Fruit fly (Drosophila melanogaster) whole organism, embryonic: ENCODE data around the gene snz.

ENCODE experiments used
- Aef1 ChIP-seq: fragments of 200-800 bp; sonication (Bioruptor generic); IDR thresholded peaks from 3 replicates; pipeline ENCODE4 v1.3.6; 2022; ENCODE audit warnings: missing biosample characterization, missing genetic modification characterization
- B-H2 ChIP-seq: fragments of 200-800 bp; sonication (Bioruptor generic); optimal IDR thresholded peaks from 2 replicates; lab custom pipeline; 2018; ENCODE audit warnings: missing biosample characterization, mild to moderate bottlenecking, missing genetic modification characterization
- CG11504 ChIP-seq: fragments of 200-800 bp; sonication (Bioruptor generic); optimal IDR thresholded peaks from 3 replicates; lab custom pipeline; 2019; ENCODE audit warnings: missing biosample characterization, mild to moderate bottlenecking, missing genetic modification characterization, moderate library complexity
- CG12071 ChIP-seq: fragments of 200-800 bp; sonication (Bioruptor generic); optimal IDR thresholded peaks from 3 replicates; lab custom pipeline; 2018; ENCODE audit warnings: missing biosample characterization, mild to moderate bottlenecking, missing genetic modification characterization
- CG12155 ChIP-seq: fragments of 200-800 bp; sonication (Bioruptor generic); optimal IDR thresholded peaks from 3 replicates; lab custom pipeline; 2016; ENCODE audit warnings: missing biosample characterization, missing genetic modification characterization
- CG15073 ChIP-seq: fragments of 200-800 bp; sonication (Bioruptor generic); optimal IDR thresholded peaks from 2 replicates; lab custom pipeline; 2016; ENCODE audit warnings: missing biosample characterization, missing genetic modification characterization
- CG15479 ChIP-seq: fragments of 200-800 bp; sonication (Bioruptor generic); optimal IDR thresholded peaks from 3 replicates; lab custom pipeline; 2019; ENCODE audit warnings: missing biosample characterization, mild to moderate bottlenecking, missing genetic modification characterization, moderate library complexity
- CG1832 ChIP-seq: fragments of 200-800 bp; sonication (Bioruptor generic); optimal IDR thresholded peaks from 2 replicates; lab custom pipeline; 2017; ENCODE audit warnings: missing biosample characterization, mild to moderate bottlenecking, missing genetic modification characterization, inconsistent platforms
- CG2199 ChIP-seq: fragments of 200-800 bp; sonication (Bioruptor generic); IDR thresholded peaks from 3 replicates; pipeline ENCODE4 v1.3.6; 2022; ENCODE audit warnings: missing biosample characterization, missing genetic modification characterization
- CG4360 ChIP-seq: fragments of 200-800 bp; sonication (Bioruptor generic); IDR thresholded peaks from 2 replicates; pipeline ENCODE4 v1.3.6; 2022; ENCODE audit warnings: missing biosample characterization, missing genetic modification characterization
- CG4730 ChIP-seq: fragments of 200-800 bp; sonication (Bioruptor generic); IDR thresholded peaks from 2 replicates; pipeline ENCODE4 v1.3.6; 2022; ENCODE audit warnings: missing biosample characterization, missing genetic modification characterization
- CG4820 ChIP-seq: fragments of 200-800 bp; sonication (Bioruptor generic); optimal IDR thresholded peaks from 3 replicates; lab custom pipeline; 2016; ENCODE audit warnings: missing biosample characterization, missing genetic modification characterization
- CG8281 ChIP-seq: fragments of 200-800 bp; sonication (Bioruptor generic); optimal IDR thresholded peaks from 2 replicates; lab custom pipeline; 2018; ENCODE audit warnings: missing biosample characterization, mild to moderate bottlenecking, missing genetic modification characterization, moderate library complexity
- Dad ChIP-seq: fragments of 200-800 bp; sonication (Bioruptor generic); optimal IDR thresholded peaks from 3 replicates; lab custom pipeline; 2016; ENCODE audit warnings: missing biosample characterization, missing genetic modification characterization
- HHEX ChIP-seq: fragments of 200-800 bp; sonication (Bioruptor generic); optimal IDR thresholded peaks from 3 replicates; lab custom pipeline; 2017; ENCODE audit warnings: missing biosample characterization, mild to moderate bottlenecking, missing genetic modification characterization, missing genetic modification reagents
- Jarid2 ChIP-seq: fragments of 200-800 bp; sonication (Bioruptor generic); optimal IDR thresholded peaks from 3 replicates; lab custom pipeline; 2017; ENCODE audit warnings: mild to moderate bottlenecking, missing biosample characterization, missing genetic modification reagents, missing genetic modification characterization
- NK7.1 ChIP-seq: fragments of 200-800 bp; sonication (Bioruptor generic); optimal IDR thresholded peaks from 3 replicates; lab custom pipeline; 2016; ENCODE audit warnings: missing biosample characterization, missing genetic modification characterization
- Pdp1 ChIP-seq, 2 experiments: fragments of 200-800 bp; sonication (Bioruptor generic); optimal IDR thresholded peaks; 3 replicates each; lab custom pipeline; 2016; ENCODE audit warnings: missing biosample characterization in 2 of 2, missing genetic modification characterization in 2 of 2, mild to moderate bottlenecking in 1 of 2, moderate library complexity in 1 of 2
- Scr ChIP-seq: fragments of 200-800 bp; sonication (Bioruptor generic); IDR thresholded peaks from 2 replicates; pipeline ENCODE4 v1.3.6; 2022; ENCODE audit warnings: missing biosample characterization, missing genetic modification characterization; ENCODE audit not compliant: partially characterized antibody
- Trl ChIP-seq, 3 experiments: fragments of >200 bp in 2 of 3; fragments of 200-800 bp in 1 of 3; sonication (Bioruptor generic) in 1 of 3; optimal IDR thresholded peaks; 2 replicates in 1 of 3; 3 replicates in 2 of 3; lab custom pipeline; 2016 to 2017; ENCODE audit warnings: missing biosample characterization in 1 of 3, missing genetic modification characterization in 1 of 3
- ac ChIP-seq: fragments of 200-800 bp; sonication (Bioruptor generic); optimal IDR thresholded peaks from 3 replicates; lab custom pipeline; 2017; ENCODE audit warnings: missing biosample characterization, mild to moderate bottlenecking, missing genetic modification characterization
- amos ChIP-seq: fragments of 200-800 bp; sonication (Bioruptor generic); IDR thresholded peaks from 2 replicates; pipeline ENCODE4 v1.3.6; 2022; ENCODE audit warnings: missing biosample characterization, missing genetic modification characterization; ENCODE audit not compliant: partially characterized antibody
- chinmo ChIP-seq: fragments of 200-800 bp; sonication (Bioruptor generic); IDR thresholded peaks from 4 replicates; pipeline ENCODE4 v1.3.6; 2022; ENCODE audit warnings: missing biosample characterization, missing genetic modification characterization; ENCODE audit not compliant: partially characterized antibody
- chn ChIP-seq: fragments of 200-800 bp; sonication (Bioruptor generic); optimal IDR thresholded peaks from 2 replicates; lab custom pipeline; 2016; ENCODE audit warnings: missing biosample characterization, missing genetic modification characterization
- ewg ChIP-seq: fragments of 200-800 bp; sonication (Bioruptor generic); optimal IDR thresholded peaks from 3 replicates; lab custom pipeline; 2017; ENCODE audit warnings: mild to moderate bottlenecking, missing biosample characterization, missing genetic modification reagents, missing genetic modification characterization
- eyg ChIP-seq: fragments of 200-800 bp; sonication (Bioruptor generic); optimal IDR thresholded peaks from 3 replicates; lab custom pipeline; 2016; ENCODE audit warnings: missing biosample characterization, missing genetic modification characterization
- nerfin-1 ChIP-seq: fragments of 200-800 bp; sonication (Bioruptor generic); optimal IDR thresholded peaks from 3 replicates; lab custom pipeline; 2019; ENCODE audit warnings: missing biosample characterization, mild to moderate bottlenecking, missing genetic modification characterization, moderate library complexity
- nom ChIP-seq: fragments of 200-800 bp; sonication (Bioruptor generic); optimal IDR thresholded peaks from 2 replicates; lab custom pipeline; 2017; ENCODE audit warnings: missing biosample characterization, missing genetic modification characterization, mild to moderate bottlenecking, moderate library complexity, missing genetic modification reagents
- pfk ChIP-seq: fragments of 200-800 bp; sonication (Bioruptor generic); optimal IDR thresholded peaks from 2 replicates; lab custom pipeline; 2018; ENCODE audit warnings: missing biosample characterization, mild to moderate bottlenecking, missing genetic modification characterization, moderate library complexity
- pnt ChIP-seq: fragments of 200-800 bp; sonication (Bioruptor generic); optimal IDR thresholded peaks from 3 replicates; lab custom pipeline; 2016; ENCODE audit warnings: missing biosample characterization, missing genetic modification characterization
- pros ChIP-seq: fragments of 200-800 bp; sonication (Bioruptor generic); optimal IDR thresholded peaks from 3 replicates; lab custom pipeline; 2019; ENCODE audit warnings: missing biosample characterization, mild to moderate bottlenecking, missing genetic modification characterization, moderate library complexity
- rib ChIP-seq: fragments of 200-800 bp; sonication (Bioruptor generic); IDR thresholded peaks from 2 replicates; pipeline ENCODE4 v1.3.6; 2022; ENCODE audit warnings: missing biosample characterization, missing genetic modification characterization
- ssp ChIP-seq: fragments of 200-800 bp; sonication (Bioruptor generic); IDR thresholded peaks from 2 replicates; pipeline ENCODE4 v1.3.6; 2022; ENCODE audit warnings: missing biosample characterization, missing genetic modification characterization
- ttk ChIP-seq: fragments of 200-800 bp; sonication (Bioruptor generic); IDR thresholded peaks from 2 replicates; pipeline ENCODE4 v2.1.2; 2022; ENCODE audit warnings: missing biosample characterization, missing genetic modification characterization

Gene snz

dm6 chrX:7967052-7967847, 55.4 kb downstream of the snz start (continued):
- TF ChIP-seq CG8281 (tag; lab: Kevin White, UChicago) (no peak), eyg (GFP tag; lab: Kevin White, UChicago) (no peak), CG4730 (GFP tag; lab: Robert Waterston, UW) (no peak), CG15073 (GFP tag; lab: Kevin White, UChicago) (no peak), pnt (GFP tag; lab: Kevin White, UChicago) (no peak), ewg (GFP tag; lab: Kevin White, UChicago) (peak; percentile 4), amos (GFP tag; lab: Robert Waterston, UW) (no peak; the same call in 1 of the 2 replicates), CG12155 (GFP tag; lab: Kevin White, UChicago) (no peak)

DNA sequence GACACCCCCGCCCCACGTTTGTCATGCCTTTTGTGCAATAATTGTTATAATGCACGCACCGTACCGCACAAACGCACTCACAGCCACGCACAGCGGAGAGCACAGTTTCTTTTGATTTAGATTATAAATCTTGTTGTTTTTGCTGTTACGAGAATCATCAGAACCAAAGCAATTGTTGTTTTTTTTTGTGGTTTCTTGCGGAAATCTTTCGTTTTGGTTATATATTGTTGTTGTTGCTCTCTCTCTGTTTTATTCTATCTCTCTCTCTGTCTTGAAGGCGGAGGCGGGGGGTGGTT, 55.9 kb downstream of the snz start:
- TF ChIP-seq rib (GFP tag; lab: Robert Waterston, UW) (no peak), pfk (GFP tag; lab: Kevin White, UChicago) (no peak), nerfin-1 (no peak), chinmo (GFP tag; lab: Robert Waterston, UW) (0 out of 4 replicates have a peak, but pooled peaks have one; percentile 60), Trl (optimal IDR thresholded peaks at IDR 0.05; lab: Kevin White, UChicago) (peak in 1 of 2 experiments; percentile 40), Trl (GFP tag; optimal IDR thresholded peaks at IDR 0.05; lab: Kevin White, UChicago) (no peak), CG1832 (GFP tag; lab: Kevin White, UChicago) (no peak), CG4360 (peak; percentile 65; the same call in 1 of the 2 replicates), ssp (no peak), chn (GFP tag; lab: Kevin White, UChicago) (no peak), Dad (no peak), B-H2 (GFP tag; lab: Kevin White, UChicago) (no peak), pros (GFP tag; lab: Kevin White, UChicago) (peak; percentile 60), CG4820 (GFP tag; lab: Kevin White, UChicago) (no peak), Jarid2 (no peak), CG2199 (no peak), nom (GFP tag; lab: Kevin White, UChicago) (peak; percentile 6), ttk (GFP tag; lab: Robert Waterston, UW) (0 out of 2 replicates have a peak, but pooled peaks have one; percentile 1), CG11504 (no peak), HHEX (GFP tag; lab: Kevin White, UChicago) (no peak), NK7.1 (GFP tag; lab: Kevin White, UChicago) (no peak), Scr (GFP tag; lab: Robert Waterston, UW) (no peak), CG15479 (peak; percentile 52), CG12071 (no peak), ac (no peak), Pdp1 (GFP tag; optimal IDR thresholded peaks at IDR 0.05; lab: Kevin White, UChicago) (peak in 1 of 2 experiments; percentile 52), Aef1 (GFP tag; lab: Robert Waterston, UW) (no peak)
